Worm (Caenorhabditis elegans) whole organism, midembryonic: ENCODE measurements around the gene R102.1.

Experiments
- T22C8.4 ChIP-seq: fragments of 200-800 bp; sonication (Bioruptor generic); IDR thresholded peaks from 2 replicates; pipeline ENCODE4 v1.3.6; 2022; ENCODE audit warnings: missing genetic modification characterization, missing compliant biosample characterization
- cog-1 ChIP-seq: sonication (generic microtip); optimal IDR thresholded peaks from 2 replicates; lab custom pipeline; 2016; ENCODE audit warnings: missing genetic modification characterization, missing compliant biosample characterization
- med-1 ChIP-seq: sonication (generic microtip); optimal IDR thresholded peaks from 2 replicates; lab custom pipeline; 2017; ENCODE audit warnings: missing genetic modification characterization, mild to moderate bottlenecking, missing compliant biosample characterization, antibody characterized with exemption, missing genetic modification reagents; ENCODE audit not compliant: insufficient read depth
- ref-1 ChIP-seq: fragments of 200-800 bp; sonication (Bioruptor generic); conservative IDR thresholded peaks from 2 replicates; pipeline ENCODE4 v1.3.6; 2022; ENCODE audit warnings: missing genetic modification reagents, missing genetic modification characterization, missing compliant biosample characterization
- tab-1 ChIP-seq: fragments of 200-800 bp; sonication (Bioruptor generic); IDR thresholded peaks from 2 replicates; pipeline ENCODE4 v1.3.6; 2022; ENCODE audit warnings: missing genetic modification characterization, missing compliant biosample characterization
- ztf-23 ChIP-seq: fragments of 200-800 bp; sonication (Bioruptor generic); IDR thresholded peaks from 2 replicates; pipeline ENCODE4 v1.3.6; 2022; ENCODE audit warnings: missing genetic modification reagents, missing genetic modification characterization, missing compliant biosample characterization

Gene R102.1

ce11 chrIV:10734527-10735436 is 48.9 kb downstream of the R102.1 start, which contains the start of the genes orc-5 and cyb-1:
Gene orc-5, minus strand, starts transcription at chrIV:10734588.
Gene cyb-1, plus strand, starts transcription at chrIV:10735216.
- TF ChIP-seq T22C8.4 (GFP tag; lab: Robert Waterston, UW) (peak; percentile 68), ref-1 (no peak), cog-1 (tag; lab: Kevin White, UChicago) (no peak), ztf-23 (GFP tag; lab: Robert Waterston, UW) (no peak), tab-1 (GFP tag; lab: Robert Waterston, UW) (no peak), med-1 (GFP tag; lab: Kevin White, UChicago) (no peak)
